Worm (Caenorhabditis elegans): ENCODE data around the gene pipp-4P.

DNA sequence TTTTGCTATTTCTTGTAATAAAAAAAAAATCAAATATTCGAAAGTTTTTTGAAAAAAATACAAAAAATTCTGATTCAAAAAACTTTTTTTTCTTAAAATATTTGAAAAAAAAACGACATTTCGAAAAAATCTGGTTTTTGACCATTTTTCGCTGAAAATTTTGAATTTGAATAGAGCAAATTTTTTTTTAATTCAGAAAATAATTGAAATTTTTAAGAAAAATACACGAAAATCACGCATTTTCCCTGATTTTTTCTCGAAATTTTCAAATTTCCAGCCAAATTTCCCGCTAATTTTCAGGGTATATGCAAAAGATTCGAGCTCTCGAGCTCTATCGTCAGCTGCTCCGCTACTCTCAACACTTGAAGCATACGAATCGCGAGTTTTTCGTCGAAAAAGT lies 7.7 kb downstream of the pipp-4P start, which contains the start of gene Y71H2AM.1:
- TF ChIP-seq klf-2 (GFP tag; conservative IDR thresholded peaks at IDR 0.05) (no peak), cog-1 (tag; optimal IDR thresholded peaks at IDR 0.05) (no peak), ztf-29 (GFP tag; IDR thresholded peaks at IDR 0.05) (no peak)

Data from whole organism, midembryonic.